ENCODE assay signal across 1 fruit fly cellular context in genomic region chrX:13676458-13676944, dm6.
TF ChIP-seq lines count a peak whose summit lies in the region.

CG11162 (plus strand) TSS chrX:13676894.

TF ChIP-seq in whole organism, embryonic, 481 proteins besides CTCF, POLR2A, EP300 and RAD21 (continued from another document and continues in another):
- TF ChIP-seq CG15514 (GFP tag; optimal IDR thresholded peaks at IDR 0.05; lab: Kevin White, UChicago) (peak; percentile 2), Ets97D (GFP tag; optimal IDR thresholded peaks at IDR 0.05; lab: Kevin White, UChicago) (no peak), CG17359 (tag; optimal IDR thresholded peaks at IDR 0.05; lab: Kevin White, UChicago) (no peak), Max (GFP tag; optimal IDR thresholded peaks at IDR 0.05; lab: Kevin White, UChicago) (no peak), CG17186 (GFP tag; optimal IDR thresholded peaks at IDR 0.05; lab: Kevin White, UChicago) (no peak), CG4730 (GFP tag; IDR thresholded peaks at IDR 0.05; lab: Robert Waterston, UW) (no peak), CG3065 (GFP tag; optimal IDR thresholded peaks at IDR 0.05; lab: Kevin White, UChicago) (no peak), CG1603 (tag; optimal IDR thresholded peaks at IDR 0.05; lab: Kevin White, UChicago) (no peak), Usf (GFP tag; optimal IDR thresholded peaks at IDR 0.05; lab: Kevin White, UChicago) (peak; percentile 29), CG6765 (GFP tag; optimal IDR thresholded peaks at IDR 0.05; lab: Kevin White, UChicago) (no peak), Myb (GFP tag; optimal IDR thresholded peaks at IDR 0.05; lab: Kevin White, UChicago) (no peak), Ets65A (GFP tag; lab: Kevin White, UChicago) (peak; percentile 77), CG11398 (GFP tag; optimal IDR thresholded peaks at IDR 0.05; lab: Kevin White, UChicago) (no peak), CG11695 (GFP tag; IDR thresholded peaks at IDR 0.05; lab: Robert Waterston, UW) (no peak), CG12236 (GFP tag; optimal IDR thresholded peaks at IDR 0.05; lab: Kevin White, UChicago) (no peak), CG11247 (GFP tag; IDR thresholded peaks at IDR 0.05; lab: Robert Waterston, UW) (no peak), Xbp1 (GFP tag; optimal IDR thresholded peaks at IDR 0.05; lab: Kevin White, UChicago) (no peak), CG32767 (GFP tag; IDR thresholded peaks at IDR 0.05; lab: Robert Waterston, UW) (no peak), slbo (GFP tag; IDR thresholded peaks at IDR 0.05; lab: Robert Waterston, UW) (no peak), GATAe (GFP tag; conservative IDR thresholded peaks at IDR 0.05; lab: Robert Waterston, UW) (no peak), caup (GFP tag; optimal IDR thresholded peaks at IDR 0.05; lab: Kevin White, UChicago; ENCODE audit: severe bottlenecking) (no peak), chn (GFP tag; optimal IDR thresholded peaks at IDR 0.05; lab: Kevin White, UChicago) (no peak), Tbp (GFP tag; optimal IDR thresholded peaks at IDR 0.05; lab: Kevin White, UChicago) (no peak), Vsx1 (GFP tag; optimal IDR thresholded peaks at IDR 0.05; lab: Kevin White, UChicago) (no peak), CG7963 (GFP tag; IDR thresholded peaks at IDR 0.05; lab: Robert Waterston, UW; ENCODE audit: partially characterized antibody) (no peak), Lhr (GFP tag; optimal IDR thresholded peaks at IDR 0.05; lab: Kevin White, UChicago) (no peak), CG31224 (GFP tag; IDR thresholded peaks at IDR 0.05; lab: Robert Waterston, UW) (no peak), CG11696 (GFP tag; IDR thresholded peaks at IDR 0.05; lab: Robert Waterston, UW) (no peak), CG5953 (GFP tag; IDR thresholded peaks at IDR 0.05; lab: Robert Waterston, UW) (no peak), NK7.1 (GFP tag; optimal IDR thresholded peaks at IDR 0.05; lab: Kevin White, UChicago) (no peak), btn (GFP tag; optimal IDR thresholded peaks at IDR 0.05; lab: Kevin White, UChicago) (no peak), chif (GFP tag; optimal IDR thresholded peaks at IDR 0.05; lab: Kevin White, UChicago) (no peak), CG10431 (GFP tag; optimal IDR thresholded peaks at IDR 0.05; lab: Kevin White, UChicago) (no peak), vvl (GFP tag; IDR thresholded peaks at IDR 0.05; lab: Robert Waterston, UW) (no peak), nom (GFP tag; optimal IDR thresholded peaks at IDR 0.05; lab: Kevin White, UChicago) (no peak), psq (GFP tag; optimal IDR thresholded peaks at IDR 0.05; lab: Kevin White, UChicago) (no peak), br (optimal IDR thresholded peaks at IDR 0.05; lab: Kevin White, UChicago) (no peak), Dad (GFP tag; optimal IDR thresholded peaks at IDR 0.05; lab: Kevin White, UChicago) (no peak), bowl (GFP tag; IDR thresholded peaks at IDR 0.05; lab: Robert Waterston, UW) (no peak), CG7928 (GFP tag; optimal IDR thresholded peaks at IDR 0.05; lab: Kevin White, UChicago) (no peak), CG9215 (GFP tag; IDR thresholded peaks at IDR 0.05; lab: Robert Waterston, UW) (0 out of 2 replicates have a peak, but pooled peaks have one; percentile 16), ken (GFP tag; IDR thresholded peaks at IDR 0.05; lab: Robert Waterston, UW) (no peak), Hmr (GFP tag; optimal IDR thresholded peaks at IDR 0.05; lab: Kevin White, UChicago) (peak; percentile 68), CG12155 (GFP tag; optimal IDR thresholded peaks at IDR 0.05; lab: Kevin White, UChicago) (peak; percentile 20), CG4707 (GFP tag; optimal IDR thresholded peaks at IDR 0.05; lab: Kevin White, UChicago) (no peak), ac (GFP tag; optimal IDR thresholded peaks at IDR 0.05; lab: Kevin White, UChicago) (no peak), Asciz (GFP tag; optimal IDR thresholded peaks at IDR 0.05; lab: Kevin White, UChicago) (no peak), CG9797 (GFP tag; optimal IDR thresholded peaks at IDR 0.05; lab: Kevin White, UChicago) (no peak), Atf-2 (GFP tag; optimal IDR thresholded peaks at IDR 0.05; lab: Kevin White, UChicago) (no peak), fd3F (GFP tag; optimal IDR thresholded peaks at IDR 0.05; lab: Kevin White, UChicago) (no peak), CG15011 (GFP tag; optimal IDR thresholded peaks at IDR 0.05; lab: Kevin White, UChicago) (peak; percentile 26), Sox102F (GFP tag; optimal IDR thresholded peaks at IDR 0.05; lab: Kevin White, UChicago) (no peak), CG1602 (GFP tag; optimal IDR thresholded peaks at IDR 0.05; lab: Kevin White, UChicago) (no peak), ftz-f1 (GFP tag; optimal IDR thresholded peaks at IDR 0.05; lab: Kevin White, UChicago) (no peak), CG10366 (GFP tag; IDR thresholded peaks at IDR 0.05; lab: Robert Waterston, UW) (no peak), CG8765 (GFP tag; IDR thresholded peaks at IDR 0.05; lab: Robert Waterston, UW) (no peak), Dip3 (GFP tag; optimal IDR thresholded peaks at IDR 0.05; lab: Kevin White, UChicago) (peak; percentile 41), CrebB (tag; optimal IDR thresholded peaks at IDR 0.05; lab: Kevin White, UChicago) (no peak), Nf-YC (tag; optimal IDR thresholded peaks at IDR 0.05; lab: Kevin White, UChicago) (no peak), CG13624 (GFP tag; optimal IDR thresholded peaks at IDR 0.05; lab: Kevin White, UChicago) (peak; percentile 9), sob (GFP tag; IDR thresholded peaks at IDR 0.05; lab: Robert Waterston, UW) (no peak), CG7745 (tag; optimal IDR thresholded peaks at IDR 0.05; lab: Kevin White, UChicago) (no peak), pnt (GFP tag; optimal IDR thresholded peaks at IDR 0.05; lab: Kevin White, UChicago) (no peak), CG14014 (GFP tag; IDR thresholded peaks at IDR 0.05; lab: Robert Waterston, UW) (no peak), bcd (GFP tag; optimal IDR thresholded peaks at IDR 0.05; lab: Kevin White, UChicago) (peak; percentile 24), ATbp (GFP tag; optimal IDR thresholded peaks at IDR 0.05; lab: Kevin White, UChicago) (no peak), sima (GFP tag; optimal IDR thresholded peaks at IDR 0.05; lab: Kevin White, UChicago) (no peak), D19B (GFP tag; optimal IDR thresholded peaks at IDR 0.05; lab: Kevin White, UChicago) (peak; percentile 52), tap (tag; optimal IDR thresholded peaks at IDR 0.05; lab: Kevin White, UChicago) (no peak), lbe (GFP tag; optimal IDR thresholded peaks at IDR 0.05; lab: Kevin White, UChicago) (no peak), wor (GFP tag; IDR thresholded peaks at IDR 0.05; lab: Robert Waterston, UW) (no peak), Optix (GFP tag; IDR thresholded peaks at IDR 0.05; lab: Robert Waterston, UW) (no peak), gem (tag; optimal IDR thresholded peaks at IDR 0.05; lab: Kevin White, UChicago) (peak; percentile 40), BtbVII (GFP tag; optimal IDR thresholded peaks at IDR 0.05; lab: Kevin White, UChicago) (peak; percentile 10), CG4854 (GFP tag; optimal IDR thresholded peaks at IDR 0.05; lab: Kevin White, UChicago) (no peak), CG2120 (GFP tag; optimal IDR thresholded peaks at IDR 0.05; lab: Kevin White, UChicago) (peak; percentile 85), HmgD (GFP tag; optimal IDR thresholded peaks at IDR 0.05; lab: Kevin White, UChicago) (no peak), scrt (GFP tag; optimal IDR thresholded peaks at IDR 0.05; lab: Kevin White, UChicago) (peak; percentile 38), Atf3 (GFP tag; optimal IDR thresholded peaks at IDR 0.05; lab: Kevin White, UChicago) (no peak), ewg (GFP tag; optimal IDR thresholded peaks at IDR 0.05; lab: Kevin White, UChicago) (no peak), CG6689 (GFP tag; IDR thresholded peaks at IDR 0.05; lab: Robert Waterston, UW) (no peak), CG7357 (GFP tag; IDR thresholded peaks at IDR 0.05; lab: Robert Waterston, UW) (no peak), cad (GFP tag; optimal IDR thresholded peaks at IDR 0.05; lab: Kevin White, UChicago) (no peak), CG14860 (GFP tag; IDR thresholded peaks at IDR 0.05; lab: Robert Waterston, UW; ENCODE audit: partially characterized antibody) (no peak), bigmax (GFP tag; optimal IDR thresholded peaks at IDR 0.05; lab: Kevin White, UChicago) (no peak), CG13296 (GFP tag; optimal IDR thresholded peaks at IDR 0.05; lab: Kevin White, UChicago) (peak; percentile 4), cato (GFP tag; optimal IDR thresholded peaks at IDR 0.05; lab: Kevin White, UChicago; ENCODE audit: borderline replicate concordance) (no peak), CG5245 (GFP tag; optimal IDR thresholded peaks at IDR 0.05; lab: Kevin White, UChicago) (no peak), ranshi (GFP tag; IDR thresholded peaks at IDR 0.05; lab: Robert Waterston, UW) (no peak), mam (GFP tag; optimal IDR thresholded peaks at IDR 0.05; lab: Kevin White, UChicago) (peak; percentile 41), B-H2 (GFP tag; optimal IDR thresholded peaks at IDR 0.05; lab: Kevin White, UChicago) (no peak), Dref (GFP tag; IDR thresholded peaks at IDR 0.05; lab: Robert Waterston, UW) (no peak), CG14441 (GFP tag; IDR thresholded peaks at IDR 0.05; lab: Robert Waterston, UW) (no peak), prd (optimal IDR thresholded peaks at IDR 0.05; lab: Kevin White, UChicago) (no peak), prd (GFP tag; IDR thresholded peaks at IDR 0.05; lab: Robert Waterston, UW) (no peak), ssp (GFP tag; IDR thresholded peaks at IDR 0.05; lab: Robert Waterston, UW) (no peak), ci (GFP tag; IDR thresholded peaks at IDR 0.05; lab: Robert Waterston, UW) (no peak), Nf-YA (GFP tag; IDR thresholded peaks at IDR 0.05; lab: Robert Waterston, UW) (no peak), CG18476 (GFP tag; optimal IDR thresholded peaks at IDR 0.05; lab: Kevin White, UChicago) (no peak), CG4820 (GFP tag; optimal IDR thresholded peaks at IDR 0.05; lab: Kevin White, UChicago) (no peak), hbn (GFP tag; IDR thresholded peaks at IDR 0.05; lab: Robert Waterston, UW; ENCODE audit: partially characterized antibody) (no peak), Atf6 (GFP tag; IDR thresholded peaks at IDR 0.05; lab: Robert Waterston, UW) (peak; percentile 54; the same call in 1 of the 2 replicates), CG3847 (GFP tag; IDR thresholded peaks at IDR 0.05; lab: Robert Waterston, UW) (0 out of 2 replicates have a peak, but pooled peaks have one; percentile 13), CG10543 (GFP tag; optimal IDR thresholded peaks at IDR 0.05; lab: Kevin White, UChicago) (no peak), Hand (GFP tag; optimal IDR thresholded peaks at IDR 0.05; lab: Kevin White, UChicago) (peak; percentile 36), Meics (GFP tag; optimal IDR thresholded peaks at IDR 0.05; lab: Kevin White, UChicago) (peak; percentile 68), CG13894 (tag; optimal IDR thresholded peaks at IDR 0.05; lab: Kevin White, UChicago) (peak; percentile 39), CG18619 (GFP tag; optimal IDR thresholded peaks at IDR 0.05; lab: Kevin White, UChicago) (peak; percentile 6), CG30403 (GFP tag; optimal IDR thresholded peaks at IDR 0.05; lab: Kevin White, UChicago) (peak; percentile 41), MESR4 (GFP tag; optimal IDR thresholded peaks at IDR 0.05; lab: Kevin White, UChicago) (no peak), pzg (GFP tag; optimal IDR thresholded peaks at IDR 0.05; lab: Kevin White, UChicago) (no peak), CG13775 (GFP tag; optimal IDR thresholded peaks at IDR 0.05; lab: Kevin White, UChicago) (peak; percentile 23), sc (optimal IDR thresholded peaks at IDR 0.05; lab: Kevin White, UChicago) (no peak), sc (GFP tag; optimal IDR thresholded peaks at IDR 0.05; lab: Kevin White, UChicago) (no peak), CG2678 (tag; optimal IDR thresholded peaks at IDR 0.05; lab: Kevin White, UChicago) (peak; percentile 77), phol (tag; optimal IDR thresholded peaks at IDR 0.05; lab: Kevin White, UChicago) (no peak), ind (GFP tag; optimal IDR thresholded peaks at IDR 0.05; lab: Kevin White, UChicago) (no peak), Pdp1 (GFP tag; optimal IDR thresholded peaks at IDR 0.05; lab: Kevin White, UChicago) (no peak), TFAM (GFP tag; optimal IDR thresholded peaks at IDR 0.05; lab: Kevin White, UChicago) (no peak), dmrt11E (tag; optimal IDR thresholded peaks at IDR 0.05; lab: Kevin White, UChicago) (no peak), sim (GFP tag; IDR thresholded peaks at IDR 0.05; lab: Robert Waterston, UW) (no peak), NC2α (GFP tag; optimal IDR thresholded peaks at IDR 0.05; lab: Kevin White, UChicago) (no peak), twi (tag; optimal IDR thresholded peaks at IDR 0.05; lab: Kevin White, UChicago) (no peak), pita (GFP tag; optimal IDR thresholded peaks at IDR 0.05; lab: Kevin White, UChicago) (no peak), Hmx (GFP tag; optimal IDR thresholded peaks at IDR 0.05; lab: Kevin White, UChicago) (no peak), CG10654 (GFP tag; optimal IDR thresholded peaks at IDR 0.05; lab: Kevin White, UChicago) (no peak), dpn (GFP tag; optimal IDR thresholded peaks at IDR 0.05; lab: Kevin White, UChicago) (no peak), CG4360 (GFP tag; IDR thresholded peaks at IDR 0.05; lab: Robert Waterston, UW) (no peak), H15 (GFP tag; IDR thresholded peaks at IDR 0.05; lab: Robert Waterston, UW) (no peak), ara (GFP tag; IDR thresholded peaks at IDR 0.05; lab: Robert Waterston, UW) (no peak), Hr51 (GFP tag; optimal IDR thresholded peaks at IDR 0.05; lab: Kevin White, UChicago) (no peak), CG1647 (GFP tag; optimal IDR thresholded peaks at IDR 0.05; lab: Kevin White, UChicago) (no peak), CG17361 (GFP tag; IDR thresholded peaks at IDR 0.05; lab: Robert Waterston, UW) (no peak), Mes4 (GFP tag; optimal IDR thresholded peaks at IDR 0.05; lab: Kevin White, UChicago) (no peak), Doc2 (GFP tag; IDR thresholded peaks at IDR 0.05; lab: Robert Waterston, UW) (no peak), CG2889 (GFP tag; IDR thresholded peaks at IDR 0.05; lab: Robert Waterston, UW) (no peak), sens (GFP tag; lab: Kevin White, UChicago) (peak; percentile 7), CG12744 (GFP tag; optimal IDR thresholded peaks at IDR 0.05; lab: Kevin White, UChicago) (no peak), luna (GFP tag; optimal IDR thresholded peaks at IDR 0.05; lab: Kevin White, UChicago) (no peak), CG12071 (GFP tag; optimal IDR thresholded peaks at IDR 0.05; lab: Kevin White, UChicago) (no peak), Dp (GFP tag; optimal IDR thresholded peaks at IDR 0.05; lab: Kevin White, UChicago) (no peak)
